Fruit fly (Drosophila melanogaster): ENCODE results near the gene CG34162.

DNA sequence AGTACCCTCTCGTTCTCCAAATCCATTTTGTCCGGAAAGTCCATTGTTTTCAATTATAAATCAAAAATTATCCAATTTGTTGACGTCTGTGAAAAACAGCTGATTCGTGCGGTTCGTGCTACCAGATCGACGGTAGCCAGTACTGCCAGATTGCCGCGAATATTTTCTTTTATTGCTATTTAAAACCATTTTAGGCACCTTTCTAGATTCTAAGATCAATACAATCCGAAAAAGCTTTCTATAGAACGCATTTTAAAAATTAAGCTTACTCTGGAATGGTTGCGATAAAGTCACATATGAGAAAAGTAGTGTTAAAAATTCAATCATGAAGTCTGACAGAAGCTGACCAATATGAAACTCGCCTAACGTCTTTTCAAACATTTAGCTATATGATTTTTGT, 32.8 kb upstream of the CG34162 start, which contains the start of gene Cog8:
- TF ChIP-seq CG8159 (tag; optimal IDR thresholded peaks at IDR 0.05) (peak; percentile 0), CG9948 (tag; optimal IDR thresholded peaks at IDR 0.05) (no peak), EcR (GFP tag; optimal IDR thresholded peaks at IDR 0.05) (no peak), CG17806 (tag; optimal IDR thresholded peaks at IDR 0.05) (no peak), CG32121 (GFP tag; IDR thresholded peaks at IDR 0.05) (no peak)

Measured in whole organism, pupa.